Fruit fly (Drosophila melanogaster): Measurements from ENCODE around the gene Bili.
"Not testable (repeated sequence)": the region's sequence is repeated elsewhere in the genome, so short reads cannot be mapped to it uniquely, and the experiment has no call there.

DNA sequence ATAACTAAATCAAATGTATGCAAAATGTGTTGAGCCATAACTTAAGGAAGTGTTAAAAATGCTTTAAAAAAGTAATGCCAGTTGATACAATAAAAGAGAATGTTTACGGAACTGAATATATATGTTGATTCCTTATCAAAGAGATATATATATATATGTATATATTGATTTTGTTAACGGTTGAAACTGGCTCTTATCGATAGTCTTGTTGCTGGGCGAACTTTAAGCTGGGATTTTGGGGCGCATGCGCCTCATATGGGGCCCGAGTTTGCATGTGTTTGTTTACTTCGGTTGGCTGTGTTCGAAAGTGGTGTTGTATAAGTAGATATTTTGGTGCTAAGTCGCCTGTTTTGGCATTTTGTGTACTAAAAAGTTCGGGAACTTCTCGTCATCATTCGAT is at the start of gene Bili:
- TF ChIP-seq h, Myc, psq, insv, Sin3A (optimal IDR thresholded peaks at IDR 0.05): not testable (repeated sequence)

Data from Kc167 (cell line).